Worm (Caenorhabditis elegans): ENCODE data around the gene C54F6.19.
"Not testable (repeated sequence)": the region's sequence is repeated elsewhere in the genome, so short reads cannot be mapped to it uniquely, and the experiment has no call there.

DNA sequence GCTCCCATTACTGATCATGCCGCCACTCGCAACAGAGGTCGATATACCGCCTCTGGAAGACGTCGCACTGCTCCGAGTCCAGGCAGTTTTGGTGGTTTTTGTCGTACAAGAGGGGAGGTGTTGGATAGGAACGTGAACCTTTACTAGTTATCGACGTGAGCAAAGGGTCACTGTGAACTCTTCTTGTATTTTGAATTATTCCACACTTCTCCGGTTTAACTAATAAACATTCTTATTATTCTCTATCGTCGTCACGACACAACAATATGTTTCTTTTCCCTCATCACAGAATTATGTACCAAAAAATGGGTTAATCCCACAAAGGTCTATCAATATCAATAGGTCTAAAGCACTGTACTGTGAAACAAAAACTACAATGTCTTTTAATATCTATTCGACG, 33.8 kb upstream of the C54F6.19 start, which contains the start of gene nhr-171:
- TF ChIP-seq him-1, dao-5, W03F9.2 (tag; optimal IDR thresholded peaks at IDR 0.05): not testable (repeated sequence)
